Worm (Caenorhabditis elegans) whole organism, early embryonic: ENCODE data around the gene nep-12.

Experiments used
- B0310.2 ChIP-seq: sonication (generic microtip); optimal IDR thresholded peaks from 2 replicates; lab custom pipeline; 2016; ENCODE audit warnings: mild to moderate bottlenecking, missing genetic modification characterization, missing compliant biosample characterization
- F13C5.2 ChIP-seq: sonication (generic microtip); optimal IDR thresholded peaks from 2 replicates; lab custom pipeline; 2017; ENCODE audit warnings: mild to moderate bottlenecking, missing genetic modification characterization, inconsistent platforms, missing compliant biosample characterization
- aly-1 ChIP-seq: sonication (generic microtip); optimal IDR thresholded peaks from 2 replicates; lab custom pipeline; 2016; ENCODE audit warnings: missing genetic modification characterization, missing compliant biosample characterization
- ama-1 ChIP-seq: fragments of 150-350 bp; optimal IDR thresholded peaks from 2 replicates; lab custom pipeline; 2014
- ceh-13 ChIP-seq: fragments of 200-800 bp; sonication (Bioruptor generic); optimal IDR thresholded peaks from 2 replicates; lab custom pipeline; 2018; ENCODE audit warnings: mild to moderate bottlenecking, missing genetic modification characterization, missing compliant biosample characterization
- ceh-36 ChIP-seq: sonication (generic microtip); optimal IDR thresholded peaks from 2 replicates; lab custom pipeline; 2016; ENCODE audit warnings: missing genetic modification characterization, inconsistent platforms, missing compliant biosample characterization
- ets-7 ChIP-seq: sonication (generic microtip); optimal IDR thresholded peaks from 2 replicates; lab custom pipeline; 2016; ENCODE audit warnings: missing genotype, missing genetic modification characterization, missing compliant biosample characterization
- flt-1 ChIP-seq: fragments of 200-800 bp; sonication (Bioruptor generic); IDR thresholded peaks from 2 replicates; pipeline ENCODE4 v1.3.6; 2022; ENCODE audit warnings: missing genetic modification characterization, missing compliant biosample characterization
- hmbx-1 ChIP-seq: sonication (generic microtip); optimal IDR thresholded peaks from 2 replicates; lab custom pipeline; 2016; ENCODE audit warnings: mild to moderate bottlenecking, missing genetic modification characterization, missing compliant biosample characterization
- hmg-4 ChIP-seq: fragments of 200-800 bp; sonication (Bioruptor generic); optimal IDR thresholded peaks from 2 replicates; lab custom pipeline; 2018; ENCODE audit warnings: mild to moderate bottlenecking, missing genetic modification characterization, missing compliant biosample characterization
- hnd-1 ChIP-seq: sonication (generic microtip); optimal IDR thresholded peaks from 2 replicates; lab custom pipeline; 2016; ENCODE audit warnings: missing genetic modification characterization, missing compliant biosample characterization
- pes-1 ChIP-seq: fragments of 200-800 bp; sonication (Bioruptor generic); IDR thresholded peaks from 2 replicates; pipeline ENCODE4 v1.3.6; 2022; ENCODE audit warnings: missing genetic modification reagents, missing genetic modification characterization, missing compliant biosample characterization
- scrt-1 ChIP-seq: fragments of 200-800 bp; sonication (Bioruptor generic); IDR thresholded peaks from 2 replicates; pipeline ENCODE4 v1.3.6; 2022; ENCODE audit warnings: missing genetic modification characterization, missing compliant biosample characterization
- sea-1 ChIP-seq: fragments of 200-800 bp; sonication (Bioruptor generic); conservative IDR thresholded peaks from 2 replicates; pipeline ENCODE4 v1.3.6; 2022; ENCODE audit warnings: missing genetic modification characterization, missing compliant biosample characterization
- tbx-11 ChIP-seq: fragments of 200-800 bp; sonication (Bioruptor generic); IDR thresholded peaks from 2 replicates; pipeline ENCODE4 v1.3.6; 2022; ENCODE audit warnings: missing genetic modification characterization, missing compliant biosample characterization
- tbx-37 ChIP-seq: fragments of 200-800 bp; sonication (Bioruptor generic); conservative IDR thresholded peaks from 2 replicates; pipeline ENCODE4 v1.3.6; 2022; ENCODE audit warnings: missing genetic modification reagents, missing genetic modification characterization, missing compliant biosample characterization
- tra-4 ChIP-seq: sonication (generic microtip); optimal IDR thresholded peaks from 2 replicates; lab custom pipeline; 2017; ENCODE audit warnings: missing genetic modification characterization, missing compliant biosample characterization

The nep-12 gene

DNA sequence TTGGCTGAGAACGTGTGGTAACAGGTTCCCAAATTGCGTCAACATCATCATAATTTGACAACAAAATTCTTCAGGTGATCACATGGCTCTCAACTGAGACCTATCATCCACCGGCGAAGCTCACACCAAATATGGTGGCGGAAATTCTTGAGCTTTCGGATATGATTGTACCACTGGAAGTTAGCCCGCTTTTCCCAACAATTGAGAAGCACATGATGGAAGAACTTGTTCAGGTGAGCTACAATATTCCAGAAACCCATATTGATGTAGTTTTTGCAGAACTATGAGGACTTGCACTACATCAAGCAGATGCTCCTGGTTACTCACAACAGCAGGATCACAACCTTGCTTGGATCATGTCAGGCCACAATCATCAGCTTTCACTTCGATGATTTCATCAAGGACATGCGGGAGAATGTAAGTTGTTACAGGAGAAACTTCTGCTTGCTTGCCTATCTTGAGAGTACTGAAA, 32.0 kb downstream of the nep-12 start, which contains the start of gene F41C3.1:
Gene F41C3.1, plus strand, starts transcription at position 51 of the 472 bp plus-strand sequence.
- TF ChIP-seq ceh-36 (tag; lab: Kevin White, UChicago) = no peak
- no peak for TF ChIP-seq hnd-1 (tag; lab: Kevin White, UChicago)
- TF ChIP-seq hmbx-1 (tag; lab: Kevin White, UChicago) = no peak
- TF ChIP-seq sea-1 (GFP tag; lab: Robert Waterston, UW) = no peak
- TF ChIP-seq B0310.2 = no peak
- no peak for TF ChIP-seq ama-1 (lab: Kevin White, UChicago)
- TF ChIP-seq ceh-13 (GFP tag; lab: Kevin White, UChicago) = no peak
- TF ChIP-seq tbx-11 (GFP tag; lab: Robert Waterston, UW) = no peak
- no peak for TF ChIP-seq scrt-1
- no peak for TF ChIP-seq tbx-37 (GFP tag; lab: Robert Waterston, UW)
- TF ChIP-seq ets-7 (tag; lab: Kevin White, UChicago) = no peak
- TF ChIP-seq pes-1 (GFP tag; lab: Robert Waterston, UW) = no peak
- no peak for TF ChIP-seq F13C5.2 (tag; lab: Kevin White, UChicago)
- TF ChIP-seq aly-1 (tag; lab: Kevin White, UChicago) = no peak
- no peak for TF ChIP-seq flt-1
- TF ChIP-seq hmg-4 (GFP tag; lab: Kevin White, UChicago) = no peak
- no peak for TF ChIP-seq tra-4 (tag; lab: Kevin White, UChicago)

DNA sequence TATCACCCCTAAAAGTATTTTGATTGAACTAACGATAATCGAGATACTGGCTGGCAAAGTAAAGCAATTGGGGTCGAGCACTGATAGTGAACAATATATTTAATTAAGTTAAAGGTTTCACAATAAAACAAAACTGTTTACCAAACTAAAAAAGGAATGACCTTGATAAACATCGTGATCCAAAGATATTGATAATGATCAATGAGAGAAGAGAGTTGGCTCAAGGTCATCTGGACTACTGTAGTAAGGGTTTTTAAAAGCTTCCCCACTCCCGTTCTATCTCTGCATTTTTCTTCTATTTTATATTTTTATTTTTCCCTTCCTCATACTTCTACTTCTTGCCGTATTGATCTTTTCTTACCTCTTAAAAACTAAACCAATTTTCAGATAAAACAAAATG, 34.8 kb downstream of the nep-12 start, which contains the start of gene F41C3.2:
Gene F41C3.2, plus strand, starts transcription at position 388 of the 400 bp plus-strand sequence.
- TF ChIP-seq hnd-1 (tag; lab: Kevin White, UChicago) (no peak), F13C5.2 (tag; lab: Kevin White, UChicago) (no peak), ets-7 (tag; lab: Kevin White, UChicago) (no peak), ama-1 (lab: Kevin White, UChicago) (no peak), B0310.2 (no peak), tra-4 (tag; lab: Kevin White, UChicago) (no peak), scrt-1 (no peak), pes-1 (GFP tag; lab: Robert Waterston, UW) (no peak), hmbx-1 (tag; lab: Kevin White, UChicago) (no peak), tbx-11 (GFP tag; lab: Robert Waterston, UW) (no peak), flt-1 (no peak), aly-1 (tag; lab: Kevin White, UChicago) (no peak), sea-1 (GFP tag; lab: Robert Waterston, UW) (no peak), ceh-13 (GFP tag; lab: Kevin White, UChicago) (no peak), hmg-4 (GFP tag; lab: Kevin White, UChicago) (no peak), ceh-36 (tag; lab: Kevin White, UChicago) (no peak), tbx-37 (GFP tag; lab: Robert Waterston, UW) (no peak)

ce11 chrII:4748374-4748773, 36.0 kb downstream of the nep-12 start:
- TF ChIP-seq pes-1 (GFP tag; lab: Robert Waterston, UW) (no peak), ets-7 (tag; lab: Kevin White, UChicago) (no peak), B0310.2 (no peak), hnd-1 (tag; lab: Kevin White, UChicago) (no peak), aly-1 (tag; lab: Kevin White, UChicago) (no peak), ama-1 (lab: Kevin White, UChicago) (no peak), hmg-4 (GFP tag; lab: Kevin White, UChicago) (no peak), flt-1 (no peak), F13C5.2 (tag; lab: Kevin White, UChicago) (no peak), sea-1 (GFP tag; lab: Robert Waterston, UW) (no peak), ceh-36 (tag; lab: Kevin White, UChicago) (no peak), tbx-11 (GFP tag; lab: Robert Waterston, UW) (no peak), tbx-37 (GFP tag; lab: Robert Waterston, UW) (no peak), scrt-1 (no peak), hmbx-1 (tag; lab: Kevin White, UChicago) (no peak)

- no peak for TF ChIP-seq flt-1
Measured at ce11 chrII:4747697-4748096, 36.6 kb downstream of the nep-12 start.

- TF ChIP-seq hmg-4 (GFP tag; lab: Kevin White, UChicago) = no peak
- TF ChIP-seq tra-4 (tag; lab: Kevin White, UChicago) = no peak
- no peak for TF ChIP-seq sea-1 (GFP tag; lab: Robert Waterston, UW)
- no peak for TF ChIP-seq tbx-37 (GFP tag; lab: Robert Waterston, UW)
- TF ChIP-seq B0310.2 = no peak
- no peak for TF ChIP-seq pes-1 (GFP tag; lab: Robert Waterston, UW)
- TF ChIP-seq hnd-1 (tag; lab: Kevin White, UChicago) = no peak
- TF ChIP-seq F13C5.2 (tag; lab: Kevin White, UChicago) = no peak
- no peak for TF ChIP-seq ama-1 (lab: Kevin White, UChicago)
- no peak for TF ChIP-seq tbx-11 (GFP tag; lab: Robert Waterston, UW)
- no peak for TF ChIP-seq aly-1 (tag; lab: Kevin White, UChicago)
- no peak for TF ChIP-seq scrt-1
- no peak for TF ChIP-seq ceh-13 (GFP tag; lab: Kevin White, UChicago)
- TF ChIP-seq flt-1 = no peak
- no peak for TF ChIP-seq ets-7 (tag; lab: Kevin White, UChicago)
- TF ChIP-seq ceh-36 (tag; lab: Kevin White, UChicago) = no peak
- no peak for TF ChIP-seq hmbx-1 (tag; lab: Kevin White, UChicago)
Measured at ce11 chrII:4747063-4747462, 37.3 kb downstream of the nep-12 start.

- TF ChIP-seq tbx-37 (GFP tag; lab: Robert Waterston, UW) = no peak
- TF ChIP-seq hmbx-1 (tag; lab: Kevin White, UChicago) = no peak
- TF ChIP-seq tbx-11 (GFP tag; lab: Robert Waterston, UW) = no peak
- no peak for TF ChIP-seq scrt-1
- TF ChIP-seq tra-4 (tag; lab: Kevin White, UChicago) = no peak
- no peak for TF ChIP-seq ceh-13 (GFP tag; lab: Kevin White, UChicago)
- no peak for TF ChIP-seq ets-7 (tag; lab: Kevin White, UChicago)
- no peak for TF ChIP-seq hmg-4 (GFP tag; lab: Kevin White, UChicago)
- no peak for TF ChIP-seq pes-1 (GFP tag; lab: Robert Waterston, UW)
- TF ChIP-seq ama-1 (lab: Kevin White, UChicago) = no peak
Measured at ce11 chrII:4745281-4745680, 39.1 kb downstream of the nep-12 start.
